Worm (Caenorhabditis elegans) whole organism, early embryonic: Measurements from ENCODE around the gene C44H9.5.

ENCODE experiments used
- aly-1 ChIP-seq: sonication (generic microtip); optimal IDR thresholded peaks from 2 replicates; lab custom pipeline; 2016; ENCODE audit warnings: missing genetic modification characterization, missing compliant biosample characterization
- ama-1 ChIP-seq: fragments of 150-350 bp; optimal IDR thresholded peaks from 2 replicates; lab custom pipeline; 2014
- ceh-36 ChIP-seq: sonication (generic microtip); optimal IDR thresholded peaks from 2 replicates; lab custom pipeline; 2016; ENCODE audit warnings: missing genetic modification characterization, inconsistent platforms, missing compliant biosample characterization
- ets-7 ChIP-seq: sonication (generic microtip); optimal IDR thresholded peaks from 2 replicates; lab custom pipeline; 2016; ENCODE audit warnings: missing genotype, missing genetic modification characterization, missing compliant biosample characterization
- flt-1 ChIP-seq: fragments of 200-800 bp; sonication (Bioruptor generic); IDR thresholded peaks from 2 replicates; pipeline ENCODE4 v1.3.6; 2022; ENCODE audit warnings: missing genetic modification characterization, missing compliant biosample characterization
- tbx-37 ChIP-seq: fragments of 200-800 bp; sonication (Bioruptor generic); conservative IDR thresholded peaks from 2 replicates; pipeline ENCODE4 v1.3.6; 2022; ENCODE audit warnings: missing genetic modification reagents, missing genetic modification characterization, missing compliant biosample characterization

DNA sequence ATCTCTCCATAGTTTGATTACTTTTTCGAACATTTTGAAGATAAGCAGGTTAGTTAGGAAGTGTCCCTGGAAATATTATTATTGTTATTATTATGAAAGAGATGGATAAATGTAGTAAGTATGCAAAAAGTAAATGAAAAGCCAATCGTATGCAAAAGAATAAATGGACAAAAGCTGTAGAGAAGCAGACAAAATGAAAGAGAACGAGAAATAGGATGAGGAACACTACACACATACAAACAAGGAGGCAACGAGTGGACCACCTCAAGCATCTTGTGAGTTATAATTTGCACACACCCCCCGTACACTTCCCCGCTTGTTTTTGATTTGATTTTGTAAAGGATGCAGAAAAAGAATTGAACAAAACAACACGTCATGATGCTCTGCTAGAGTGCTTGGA is 38.5 kb downstream of the C44H9.5 start, which contains the start of gene ZC443.2:
- TF ChIP-seq ama-1 (lab: Kevin White, UChicago) (no peak), tbx-37 (no peak), aly-1 (no peak), ets-7 (tag; lab: Kevin White, UChicago) (no peak), ceh-36 (tag; lab: Kevin White, UChicago) (no peak), flt-1 (GFP tag; lab: Robert Waterston, UW) (no peak)
